Fruit fly (Drosophila melanogaster) whole organism, embryonic: ENCODE results near the gene ND-24.
A peak's percentile ranks its signal among the peaks of the same experiment; 100 is the strongest.

Experiments
- Atf3 ChIP-seq: fragments of 200-800 bp; sonication (Bioruptor generic); optimal IDR thresholded peaks from 3 replicates; lab custom pipeline; 2016; ENCODE audit warnings: missing biosample characterization, missing genetic modification characterization
- Awh ChIP-seq: fragments of 200-800 bp; sonication (Bioruptor generic); IDR thresholded peaks from 2 replicates; pipeline ENCODE4, ENCODE4 v1.3.6; 2022; ENCODE audit warnings: missing biosample characterization, missing genetic modification characterization
- Blimp-1 ChIP-seq: fragments of 200-800 bp; sonication (Bioruptor generic); optimal IDR thresholded peaks from 3 replicates; lab custom pipeline; 2018; ENCODE audit warnings: missing biosample characterization, missing genetic modification characterization, mild to moderate bottlenecking, moderate library complexity, missing genetic modification reagents
- BtbVII ChIP-seq: fragments of 200-800 bp; sonication (Bioruptor generic); optimal IDR thresholded peaks from 3 replicates; lab custom pipeline; 2017; ENCODE audit warnings: missing biosample characterization, mild to moderate bottlenecking, missing genetic modification characterization
- Bteb2 ChIP-seq: fragments of 200-800 bp; sonication (Bioruptor generic); optimal IDR thresholded peaks from 2 replicates; lab custom pipeline; 2016; ENCODE audit warnings: missing biosample characterization, missing genetic modification characterization
- CG10431 ChIP-seq: fragments of 200-800 bp; sonication (Bioruptor generic); optimal IDR thresholded peaks from 3 replicates; lab custom pipeline; 2018; ENCODE audit warnings: missing biosample characterization, mild to moderate bottlenecking, missing genetic modification characterization
- CG11695 ChIP-seq: fragments of 200-800 bp; sonication (Bioruptor generic); IDR thresholded peaks from 3 replicates; pipeline ENCODE4 v1.3.6; 2022; ENCODE audit warnings: missing biosample characterization, missing genetic modification characterization
- CG12299 ChIP-seq: fragments of 200-800 bp; sonication (Bioruptor generic); optimal IDR thresholded peaks from 2 replicates; lab custom pipeline; 2018; ENCODE audit warnings: missing biosample characterization, mild to moderate bottlenecking, missing genetic modification characterization
- CG12744 ChIP-seq: fragments of 200-800 bp; sonication (Bioruptor generic); optimal IDR thresholded peaks from 2 replicates; lab custom pipeline; 2016; ENCODE audit warnings: missing biosample characterization, missing genetic modification characterization
- CG1529 ChIP-seq: fragments of 200-800 bp; sonication (Bioruptor generic); optimal IDR thresholded peaks from 3 replicates; lab custom pipeline; 2018; ENCODE audit warnings: missing biosample characterization, missing genetic modification characterization
- CG1792 ChIP-seq: fragments of 200-800 bp; sonication (Bioruptor generic); optimal IDR thresholded peaks from 2 replicates; lab custom pipeline; 2016; ENCODE audit warnings: missing biosample characterization, missing genetic modification characterization
- CG2875 ChIP-seq: fragments of 200-800 bp; sonication (Bioruptor generic); optimal IDR thresholded peaks from 2 replicates; lab custom pipeline; 2017; ENCODE audit warnings: missing biosample characterization, mild to moderate bottlenecking, missing genetic modification characterization, missing genetic modification reagents
- CG2889 ChIP-seq: fragments of 200-800 bp; sonication (Bioruptor generic); IDR thresholded peaks from 3 replicates; pipeline ENCODE4 v1.3.6; 2022; ENCODE audit warnings: missing biosample characterization, missing genetic modification characterization
- CG32532 ChIP-seq: fragments of 200-800 bp; sonication (Bioruptor generic); IDR thresholded peaks from 2 replicates; pipeline ENCODE4 v1.3.6; 2022; ENCODE audit warnings: missing biosample characterization, missing genetic modification characterization
- CG6791 ChIP-seq: fragments of 200-800 bp; sonication (Bioruptor generic); IDR thresholded peaks from 3 replicates; pipeline ENCODE4 v1.3.6; 2022; ENCODE audit warnings: missing biosample characterization, missing genetic modification characterization; ENCODE audit not compliant: partially characterized antibody
- CG9932 ChIP-seq: fragments of 200-800 bp; sonication (Bioruptor generic); IDR thresholded peaks from 2 replicates; pipeline ENCODE4 v1.3.6; 2022; ENCODE audit warnings: missing biosample characterization, missing genetic modification characterization
- CTCF ChIP-seq: fragments of 200-800 bp; sonication (Bioruptor generic); optimal IDR thresholded peaks from 2 replicates; lab custom pipeline; 2017; ENCODE audit warnings: missing biosample characterization, mild to moderate bottlenecking, missing genetic modification characterization, moderate library complexity
- Dfd ChIP-seq, 2 experiments: fragments of >200 bp; optimal IDR thresholded peaks; 2 replicates each; lab custom pipeline; 2017; ENCODE audit warnings: missing biosample characterization in 2 of 2, missing genetic modification characterization in 2 of 2
- Fer1 ChIP-seq: fragments of 200-800 bp; sonication (Bioruptor generic); optimal IDR thresholded peaks from 2 replicates; lab custom pipeline; 2017; ENCODE audit warnings: missing biosample characterization, mild to moderate bottlenecking, missing genetic modification characterization
- HLH4C ChIP-seq: fragments of 200-800 bp; sonication (Bioruptor generic); IDR thresholded peaks from 3 replicates; pipeline ENCODE4 v1.3.6; 2022; ENCODE audit warnings: missing biosample characterization, missing genetic modification characterization; ENCODE audit not compliant: partially characterized antibody
- Hr51 ChIP-seq, 2 experiments: fragments of 200-800 bp; sonication (Bioruptor generic); optimal IDR thresholded peaks; 2 replicates in 1 of 2; 3 replicates in 1 of 2; lab custom pipeline; 2016 to 2018; ENCODE audit warnings: missing biosample characterization in 2 of 2, missing genetic modification characterization in 2 of 2, mild to moderate bottlenecking in 1 of 2, moderate library complexity in 1 of 2
- Med ChIP-seq: fragments of 200-800 bp; sonication (Bioruptor generic); peaks from one replicate; lab custom pipeline; 2016; ENCODE audit warnings: missing biosample characterization, missing genetic modification characterization, mild to moderate bottlenecking, inconsistent platforms, moderate library complexity
- NC2β ChIP-seq: fragments of 200-800 bp; sonication (Bioruptor generic); optimal IDR thresholded peaks from 2 replicates; lab custom pipeline; 2016; ENCODE audit warnings: missing biosample characterization, missing genetic modification characterization
- Poxn ChIP-seq: fragments of 200-800 bp; sonication (Bioruptor generic); IDR thresholded peaks from 2 replicates; pipeline ENCODE4 v1.3.6; 2022; ENCODE audit warnings: missing biosample characterization, missing genetic modification characterization
- Ptx1 ChIP-seq: fragments of 200-800 bp; sonication (Bioruptor generic); IDR thresholded peaks from 2 replicates; pipeline ENCODE4 v1.3.6; 2022; ENCODE audit warnings: missing biosample characterization, missing genetic modification characterization
- Rfx ChIP-seq: fragments of 200-800 bp; sonication (Bioruptor generic); IDR thresholded peaks from 2 replicates; pipeline ENCODE4 v1.3.6; 2022; ENCODE audit warnings: missing biosample characterization, missing genetic modification characterization
- Stat92E ChIP-seq, 3 experiments: fragments of >200 bp in 2 of 3; fragments of 200-800 bp in 1 of 3; sonication (Bioruptor generic) in 1 of 3; optimal IDR thresholded peaks; 2 replicates each; lab custom pipeline; 2017 to 2019; ENCODE audit warnings: missing biosample characterization in 3 of 3, missing genetic modification characterization in 3 of 3, mild to moderate bottlenecking in 1 of 3, moderate library complexity in 1 of 3
- Trl ChIP-seq, 3 experiments: fragments of >200 bp in 2 of 3; fragments of 200-800 bp in 1 of 3; sonication (Bioruptor generic) in 1 of 3; optimal IDR thresholded peaks; 2 replicates in 1 of 3; 3 replicates in 2 of 3; lab custom pipeline; 2016 to 2017; ENCODE audit warnings: missing biosample characterization in 1 of 3, missing genetic modification characterization in 1 of 3
- abd-A ChIP-seq: fragments of 200-800 bp; sonication (Bioruptor generic); optimal IDR thresholded peaks from 3 replicates; lab custom pipeline; 2019; ENCODE audit warnings: missing biosample characterization, mild to moderate bottlenecking, missing genetic modification characterization, moderate library complexity
- ap ChIP-seq: fragments of 200-800 bp; sonication (Bioruptor generic); IDR thresholded peaks from 2 replicates; pipeline ENCODE4 v1.3.6; 2022; ENCODE audit warnings: missing biosample characterization, missing genetic modification characterization
- chinmo ChIP-seq: fragments of 200-800 bp; sonication (Bioruptor generic); IDR thresholded peaks from 4 replicates; pipeline ENCODE4 v1.3.6; 2022; ENCODE audit warnings: missing biosample characterization, missing genetic modification characterization; ENCODE audit not compliant: partially characterized antibody
- chm ChIP-seq: fragments of 200-800 bp; sonication (Bioruptor generic); IDR thresholded peaks from 2 replicates; pipeline ENCODE4 v1.3.6; 2022; ENCODE audit warnings: missing biosample characterization, missing genetic modification characterization
- cwo ChIP-seq: fragments of 200-800 bp; sonication (Bioruptor generic); optimal IDR thresholded peaks from 3 replicates; lab custom pipeline; 2017; ENCODE audit warnings: missing biosample characterization, missing genetic modification characterization, mild to moderate bottlenecking, moderate library complexity, missing genetic modification reagents
- fd3F ChIP-seq: fragments of 200-800 bp; sonication (Bioruptor generic); optimal IDR thresholded peaks from 2 replicates; lab custom pipeline; 2018; ENCODE audit warnings: missing biosample characterization, mild to moderate bottlenecking, missing genetic modification characterization, moderate library complexity
- gcm ChIP-seq: fragments of 200-800 bp; sonication (Bioruptor generic); optimal IDR thresholded peaks from 2 replicates; lab custom pipeline; 2019; ENCODE audit warnings: missing biosample characterization, mild to moderate bottlenecking, missing genetic modification characterization, moderate library complexity
- gfzf ChIP-seq: fragments of 200-800 bp; sonication (Bioruptor generic); optimal IDR thresholded peaks from 2 replicates; lab custom pipeline; 2016; ENCODE audit warnings: missing biosample characterization, mild to moderate bottlenecking, missing genetic modification characterization, moderate library complexity
- grau ChIP-seq: fragments of 200-800 bp; optimal IDR thresholded peaks from 3 replicates; lab custom pipeline; 2019; ENCODE audit warnings: missing biosample characterization, mild to moderate bottlenecking, missing genetic modification characterization, moderate library complexity
- gsb-n ChIP-seq: fragments of 200-800 bp; sonication (Bioruptor generic); optimal IDR thresholded peaks from 3 replicates; lab custom pipeline; 2018; ENCODE audit warnings: missing biosample characterization, mild to moderate bottlenecking, missing genetic modification characterization
- jing ChIP-seq: fragments of 200-800 bp; sonication (Bioruptor generic); optimal IDR thresholded peaks from 2 replicates; lab custom pipeline; 2018; ENCODE audit warnings: missing biosample characterization, mild to moderate bottlenecking, missing genetic modification characterization
- mam ChIP-seq: fragments of 200-800 bp; sonication (Bioruptor generic); optimal IDR thresholded peaks from 3 replicates; lab custom pipeline; 2016; ENCODE audit warnings: missing biosample characterization, missing genetic modification characterization
- rib ChIP-seq: fragments of 200-800 bp; sonication (Bioruptor generic); IDR thresholded peaks from 2 replicates; pipeline ENCODE4 v1.3.6; 2022; ENCODE audit warnings: missing biosample characterization, missing genetic modification characterization
- row ChIP-seq: fragments of 200-800 bp; sonication (Bioruptor generic); IDR thresholded peaks from 3 replicates; pipeline ENCODE4 v1.3.6; 2022; ENCODE audit warnings: missing biosample characterization, missing genetic modification characterization
- sd ChIP-seq: fragments of 200-800 bp; sonication (Bioruptor generic); optimal IDR thresholded peaks from 3 replicates; lab custom pipeline; 2018; ENCODE audit warnings: missing biosample characterization, mild to moderate bottlenecking, missing genetic modification characterization, moderate library complexity
- tgo ChIP-seq: fragments of 200-800 bp; sonication (Bioruptor generic); IDR thresholded peaks from 3 replicates; pipeline ENCODE4 v1.3.6; 2022; ENCODE audit warnings: missing biosample characterization, missing genetic modification characterization
- vvl ChIP-seq: fragments of 200-800 bp; sonication (Bioruptor generic); IDR thresholded peaks from 2 replicates; pipeline ENCODE4 v1.3.6; 2022; ENCODE audit warnings: missing biosample characterization, missing genetic modification characterization
- z ChIP-seq: fragments of 200-800 bp; sonication (Bioruptor generic); IDR thresholded peaks from 3 replicates; pipeline ENCODE4 v1.3.6; 2022; ENCODE audit warnings: missing biosample characterization, missing genetic modification characterization

The ND-24 gene

dm6 chrX:17582650-17583049 lies 49.2 kb upstream of the ND-24 start (continued):
- no peak for TF ChIP-seq chinmo
- TF ChIP-seq CG1792 (GFP tag; lab: Kevin White, UChicago), result peak; percentile 19
- TF ChIP-seq Trl (optimal IDR thresholded peaks at IDR 0.05; lab: Kevin White, UChicago), result no peak
- TF ChIP-seq Trl (GFP tag; optimal IDR thresholded peaks at IDR 0.05; lab: Kevin White, UChicago), result peak; percentile 56

dm6 chrX:17583706-17584105 lies 48.2 kb upstream of the ND-24 start:
- TF ChIP-seq CG2875 (GFP tag; lab: Kevin White, UChicago), result no peak
- no peak for TF ChIP-seq Poxn (GFP tag; lab: Robert Waterston, UW)
- TF ChIP-seq CG9932 (GFP tag; lab: Robert Waterston, UW), result no peak
- no peak for TF ChIP-seq Hr51 (GFP tag; optimal IDR thresholded peaks at IDR 0.05; lab: Kevin White, UChicago)
- TF ChIP-seq sd (tag; lab: Kevin White, UChicago), result peak; percentile 63
- peak; percentile 62; the same call in 2 of the 4 replicates for TF ChIP-seq chinmo
- TF ChIP-seq abd-A (tag; lab: Kevin White, UChicago), result peak; percentile 50
- no peak for TF ChIP-seq gfzf (GFP tag; lab: Kevin White, UChicago)
- TF ChIP-seq Stat92E (GFP tag; optimal IDR thresholded peaks at IDR 0.05; lab: Kevin White, UChicago), result no peak
- peak; percentile 78 for TF ChIP-seq vvl (GFP tag; lab: Robert Waterston, UW)
- no peak for TF ChIP-seq NC2β (GFP tag; lab: Kevin White, UChicago)
- no peak for TF ChIP-seq CG12299 (tag; lab: Kevin White, UChicago)
- no peak for TF ChIP-seq CG12744 (GFP tag; lab: Kevin White, UChicago)

- 0 out of 3 replicates have a peak, but pooled peaks have one; percentile 18 for TF ChIP-seq row (GFP tag; lab: Robert Waterston, UW)
- peak; percentile 35 for TF ChIP-seq Med
- TF ChIP-seq BtbVII (GFP tag; lab: Kevin White, UChicago), result no peak
- TF ChIP-seq Blimp-1 (GFP tag; lab: Kevin White, UChicago), result peak; percentile 92
- no peak for TF ChIP-seq rib (GFP tag; lab: Robert Waterston, UW)
- TF ChIP-seq CTCF (GFP tag; lab: Kevin White, UChicago), result peak; percentile 85
- no peak for TF ChIP-seq CG2889 (GFP tag; lab: Robert Waterston, UW)
Observed at dm6 chrX:17585892-17586291, 46.0 kb upstream of the ND-24 start.

dm6 chrX:17588134-17588533 lies 43.8 kb upstream of the ND-24 start:
- TF ChIP-seq CG9932 (GFP tag; lab: Robert Waterston, UW) (no peak), Rfx (0 out of 2 replicates have a peak, but pooled peaks have one; percentile 13), Atf3 (GFP tag; lab: Kevin White, UChicago) (no peak), gsb-n (tag; lab: Kevin White, UChicago) (no peak), cwo (GFP tag; lab: Kevin White, UChicago) (peak; percentile 13), z (no peak), Fer1 (GFP tag; lab: Kevin White, UChicago) (peak; percentile 1), ap (no peak), NC2β (GFP tag; lab: Kevin White, UChicago) (no peak), mam (GFP tag; lab: Kevin White, UChicago) (no peak), jing (GFP tag; lab: Kevin White, UChicago) (no peak), CG32532 (GFP tag; lab: Robert Waterston, UW) (no peak), Dfd (GFP tag; optimal IDR thresholded peaks at IDR 0.05; lab: Kevin White, UChicago) (no peak), chm (GFP tag; lab: Robert Waterston, UW) (no peak), HLH4C (no peak), CG6791 (GFP tag; lab: Robert Waterston, UW) (no peak), CG11695 (GFP tag; lab: Robert Waterston, UW) (peak; percentile 45; the same call in 1 of the 3 replicates), grau (tag; lab: Kevin White, UChicago) (peak; percentile 35), tgo (GFP tag; lab: Robert Waterston, UW) (0 out of 3 replicates have a peak, but pooled peaks have one; percentile 22), gcm (GFP tag; lab: Kevin White, UChicago) (peak; percentile 6), Awh (GFP tag; lab: Robert Waterston, UW) (no peak), CG1529 (GFP tag; lab: Kevin White, UChicago) (no peak), Ptx1 (GFP tag; lab: Robert Waterston, UW) (peak; percentile 11; the same call in 1 of the 2 replicates), Bteb2 (GFP tag; lab: Kevin White, UChicago) (no peak), CG10431 (GFP tag; lab: Kevin White, UChicago) (no peak), fd3F (no peak)
